Fruit fly (Drosophila melanogaster) whole organism, embryonic: ENCODE data around the gene CtBP.

Experiments used
- Asciz ChIP-seq: fragments of 200-800 bp; sonication (Bioruptor generic); optimal IDR thresholded peaks from 2 replicates; lab custom pipeline; 2017; ENCODE audit warnings: missing biosample characterization, mild to moderate bottlenecking, missing genetic modification characterization, missing genetic modification reagents
- BtbVII ChIP-seq: fragments of 200-800 bp; sonication (Bioruptor generic); optimal IDR thresholded peaks from 3 replicates; lab custom pipeline; 2017; ENCODE audit warnings: missing biosample characterization, mild to moderate bottlenecking, missing genetic modification characterization
- CG1024 ChIP-seq: fragments of 200-800 bp; sonication (Bioruptor generic); IDR thresholded peaks from 2 replicates; pipeline ENCODE4 v1.3.6; 2022; ENCODE audit warnings: missing biosample characterization, missing genetic modification characterization
- CG10979 ChIP-seq: fragments of 200-800 bp; sonication (Bioruptor generic); optimal IDR thresholded peaks from 2 replicates; lab custom pipeline; 2018; ENCODE audit warnings: missing biosample characterization, mild to moderate bottlenecking, missing genetic modification characterization, moderate library complexity
- CG11398 ChIP-seq: fragments of 200-800 bp; sonication (Bioruptor generic); optimal IDR thresholded peaks from 2 replicates; lab custom pipeline; 2016; ENCODE audit warnings: missing biosample characterization, missing genetic modification characterization
- CG13424 ChIP-seq: fragments of 200-800 bp; sonication (Bioruptor generic); optimal IDR thresholded peaks from 2 replicates; lab custom pipeline; 2019; ENCODE audit warnings: missing biosample characterization, mild to moderate bottlenecking, missing genetic modification characterization, moderate library complexity
- CG14965 ChIP-seq: fragments of 200-800 bp; sonication (Bioruptor generic); optimal IDR thresholded peaks from 2 replicates; lab custom pipeline; 2016; ENCODE audit warnings: missing biosample characterization, missing genetic modification characterization, borderline replicate concordance
- CG15479 ChIP-seq: fragments of 200-800 bp; sonication (Bioruptor generic); optimal IDR thresholded peaks from 3 replicates; lab custom pipeline; 2019; ENCODE audit warnings: missing biosample characterization, mild to moderate bottlenecking, missing genetic modification characterization, moderate library complexity
- CG1602 ChIP-seq: fragments of 200-800 bp; sonication (Bioruptor generic); optimal IDR thresholded peaks from 3 replicates; lab custom pipeline; 2016; ENCODE audit warnings: missing biosample characterization, missing genetic modification characterization
- CG1603 ChIP-seq: fragments of 200-800 bp; sonication (Bioruptor generic); optimal IDR thresholded peaks from 2 replicates; lab custom pipeline; 2019; ENCODE audit warnings: missing biosample characterization, mild to moderate bottlenecking, missing genetic modification characterization, moderate library complexity
- CG1792 ChIP-seq: fragments of 200-800 bp; sonication (Bioruptor generic); optimal IDR thresholded peaks from 2 replicates; lab custom pipeline; 2016; ENCODE audit warnings: missing biosample characterization, missing genetic modification characterization
- CG18262 ChIP-seq: fragments of 200-800 bp; optimal IDR thresholded peaks from 3 replicates; lab custom pipeline; 2019; ENCODE audit warnings: missing biosample characterization, mild to moderate bottlenecking, missing genetic modification characterization, moderate library complexity
- CG2120 ChIP-seq: fragments of 200-800 bp; sonication (Bioruptor generic); optimal IDR thresholded peaks from 3 replicates; lab custom pipeline; 2016; ENCODE audit warnings: missing biosample characterization, missing genetic modification characterization
- CG2678 ChIP-seq: fragments of 200-800 bp; sonication (Bioruptor generic); optimal IDR thresholded peaks from 3 replicates; lab custom pipeline; 2019; ENCODE audit warnings: missing biosample characterization, mild to moderate bottlenecking, missing genetic modification characterization, moderate library complexity
- CG31224 ChIP-seq: fragments of 200-800 bp; sonication (Bioruptor generic); IDR thresholded peaks from 2 replicates; pipeline ENCODE4 v1.3.6; 2022; ENCODE audit warnings: missing biosample characterization, missing genetic modification characterization
- CG31441 ChIP-seq: fragments of 200-800 bp; sonication (Bioruptor generic); IDR thresholded peaks from 2 replicates; pipeline ENCODE4 v1.3.6; 2022; ENCODE audit warnings: missing biosample characterization, missing genetic modification characterization
- CG3281 ChIP-seq: fragments of 200-800 bp; sonication (Bioruptor generic); optimal IDR thresholded peaks from 3 replicates; lab custom pipeline; 2017; ENCODE audit warnings: missing biosample characterization, mild to moderate bottlenecking, missing genetic modification characterization
- CG4360 ChIP-seq: fragments of 200-800 bp; sonication (Bioruptor generic); IDR thresholded peaks from 2 replicates; pipeline ENCODE4 v1.3.6; 2022; ENCODE audit warnings: missing biosample characterization, missing genetic modification characterization
- CG7987 ChIP-seq: fragments of 200-800 bp; sonication (Bioruptor generic); optimal IDR thresholded peaks from 2 replicates; lab custom pipeline; 2018; ENCODE audit warnings: missing biosample characterization, mild to moderate bottlenecking, missing genetic modification characterization, moderate library complexity
- Camta ChIP-seq: fragments of 200-800 bp; sonication (Bioruptor generic); optimal IDR thresholded peaks from 2 replicates; lab custom pipeline; 2016; ENCODE audit warnings: missing biosample characterization, missing genetic modification characterization
- D ChIP-seq, 2 experiments: fragments of 200-800 bp in 1 of 2; fragments of >200 bp in 1 of 2; sonication (Bioruptor generic) in 1 of 2; optimal IDR thresholded peaks; 2 replicates in 1 of 2; 3 replicates in 1 of 2; lab custom pipeline; 2017; ENCODE audit warnings: mild to moderate bottlenecking in 1 of 2, missing biosample characterization in 1 of 2, missing genetic modification characterization in 1 of 2, missing genetic modification reagents in 1 of 2
- Dad ChIP-seq: fragments of 200-800 bp; sonication (Bioruptor generic); optimal IDR thresholded peaks from 3 replicates; lab custom pipeline; 2016; ENCODE audit warnings: missing biosample characterization, missing genetic modification characterization
- Dip3 ChIP-seq: fragments of 200-800 bp; sonication (Bioruptor generic); optimal IDR thresholded peaks from 3 replicates; lab custom pipeline; 2016; ENCODE audit warnings: missing biosample characterization, missing genetic modification characterization
- Ets97D ChIP-seq: fragments of 200-800 bp; sonication (Bioruptor generic); optimal IDR thresholded peaks from 3 replicates; lab custom pipeline; 2016; ENCODE audit warnings: missing biosample characterization, missing genetic modification characterization
- Hr39 ChIP-seq: fragments of >200 bp; optimal IDR thresholded peaks from 2 replicates; lab custom pipeline; 2017
- Med ChIP-seq: fragments of 200-800 bp; sonication (Bioruptor generic); peaks from one replicate; lab custom pipeline; 2016; ENCODE audit warnings: missing biosample characterization, missing genetic modification characterization, mild to moderate bottlenecking, inconsistent platforms, moderate library complexity
- Meics ChIP-seq: fragments of 200-800 bp; sonication (Bioruptor generic); optimal IDR thresholded peaks from 2 replicates; lab custom pipeline; 2017; ENCODE audit warnings: missing biosample characterization, mild to moderate bottlenecking, missing genetic modification characterization
- NK7.1 ChIP-seq: fragments of 200-800 bp; sonication (Bioruptor generic); optimal IDR thresholded peaks from 3 replicates; lab custom pipeline; 2016; ENCODE audit warnings: missing biosample characterization, missing genetic modification characterization
- Six4 ChIP-seq: fragments of 200-800 bp; sonication (Bioruptor generic); optimal IDR thresholded peaks from 2 replicates; lab custom pipeline; 2016; ENCODE audit warnings: missing biosample characterization, missing genetic modification characterization
- Trl ChIP-seq, 3 experiments: fragments of >200 bp in 2 of 3; fragments of 200-800 bp in 1 of 3; sonication (Bioruptor generic) in 1 of 3; optimal IDR thresholded peaks; 2 replicates in 1 of 3; 3 replicates in 2 of 3; lab custom pipeline; 2016 to 2017; ENCODE audit warnings: missing biosample characterization in 1 of 3, missing genetic modification characterization in 1 of 3
- bcd ChIP-seq: fragments of 200-800 bp; sonication (Bioruptor generic); optimal IDR thresholded peaks from 2 replicates; lab custom pipeline; 2017; ENCODE audit warnings: missing biosample characterization, mild to moderate bottlenecking, missing genetic modification characterization
- caup ChIP-seq: fragments of 200-800 bp; sonication (Bioruptor generic); optimal IDR thresholded peaks from 3 replicates; lab custom pipeline; 2017; ENCODE audit warnings: missing biosample characterization, mild to moderate bottlenecking, missing genetic modification characterization, moderate library complexity; ENCODE audit not compliant: severe bottlenecking
- dimm ChIP-seq: fragments of 200-800 bp; sonication (Bioruptor generic); IDR thresholded peaks from 2 replicates; pipeline ENCODE4 v1.3.6; 2022; ENCODE audit warnings: missing biosample characterization, missing genetic modification characterization
- eyg ChIP-seq: fragments of 200-800 bp; sonication (Bioruptor generic); optimal IDR thresholded peaks from 3 replicates; lab custom pipeline; 2016; ENCODE audit warnings: missing biosample characterization, missing genetic modification characterization
- ftz-f1 ChIP-seq: fragments of 200-800 bp; sonication (Bioruptor generic); optimal IDR thresholded peaks from 2 replicates; lab custom pipeline; 2016; ENCODE audit warnings: missing biosample characterization, missing genetic modification characterization
- gce ChIP-seq: fragments of 200-800 bp; sonication (Bioruptor generic); IDR thresholded peaks from 3 replicates; pipeline ENCODE4 v1.3.6; 2022; ENCODE audit warnings: missing biosample characterization, missing genetic modification characterization
- gcm ChIP-seq: fragments of 200-800 bp; sonication (Bioruptor generic); optimal IDR thresholded peaks from 2 replicates; lab custom pipeline; 2019; ENCODE audit warnings: missing biosample characterization, mild to moderate bottlenecking, missing genetic modification characterization, moderate library complexity
- gro ChIP-seq: fragments of 200-800 bp; sonication (Bioruptor generic); optimal IDR thresholded peaks from 2 replicates; lab custom pipeline; 2016; ENCODE audit warnings: missing biosample characterization, missing genetic modification characterization
- inv ChIP-seq: fragments of 200-800 bp; sonication (Bioruptor generic); IDR thresholded peaks from 2 replicates; pipeline ENCODE4 v1.3.6; 2022; ENCODE audit warnings: missing biosample characterization, missing genetic modification characterization; ENCODE audit not compliant: partially characterized antibody
- knrl ChIP-seq: fragments of 200-800 bp; sonication (Bioruptor generic); IDR thresholded peaks from 3 replicates; pipeline ENCODE4 v1.3.6; 2022; ENCODE audit warnings: missing biosample characterization, missing genetic modification characterization; ENCODE audit not compliant: partially characterized antibody
- lmd ChIP-seq: fragments of 200-800 bp; sonication (Bioruptor generic); IDR thresholded peaks from 2 replicates; pipeline ENCODE4 v1.3.6; 2022; ENCODE audit warnings: missing biosample characterization, missing genetic modification characterization
- pho ChIP-seq: fragments of 200-800 bp; sonication (Bioruptor generic); optimal IDR thresholded peaks from 2 replicates; lab custom pipeline; 2016; ENCODE audit warnings: missing biosample characterization, missing genetic modification characterization
- pzg ChIP-seq: fragments of 200-800 bp; sonication (Bioruptor generic); optimal IDR thresholded peaks from 3 replicates; lab custom pipeline; 2018; ENCODE audit warnings: missing biosample characterization, mild to moderate bottlenecking, missing genetic modification characterization, moderate library complexity
- ro ChIP-seq: fragments of 200-800 bp; sonication (Bioruptor generic); IDR thresholded peaks from 2 replicates; pipeline ENCODE4 v1.3.6; 2022; ENCODE audit warnings: missing biosample characterization, missing genetic modification characterization
- run ChIP-seq: fragments of 200-800 bp; sonication (Bioruptor generic); optimal IDR thresholded peaks from 3 replicates; lab custom pipeline; 2018; ENCODE audit warnings: missing biosample characterization, mild to moderate bottlenecking, missing genetic modification characterization
- slbo ChIP-seq: fragments of 200-800 bp; sonication (Bioruptor generic); IDR thresholded peaks from 2 replicates; pipeline ENCODE4 v1.3.6; 2022; ENCODE audit warnings: missing biosample characterization, missing genetic modification characterization
- trh ChIP-seq: fragments of 200-800 bp; sonication (Bioruptor generic); optimal IDR thresholded peaks from 2 replicates; lab custom pipeline; 2016; ENCODE audit warnings: missing biosample characterization, missing genetic modification characterization
- tup ChIP-seq: fragments of 200-800 bp; sonication (Bioruptor generic); optimal IDR thresholded peaks from 2 replicates; lab custom pipeline; 2016; ENCODE audit warnings: missing biosample characterization, mild to moderate bottlenecking, missing genetic modification characterization, moderate library complexity
- twi ChIP-seq: fragments of 200-800 bp; optimal IDR thresholded peaks from 2 replicates; lab custom pipeline; 2019; ENCODE audit warnings: missing biosample characterization, mild to moderate bottlenecking, missing genetic modification characterization, moderate library complexity
- wor ChIP-seq: fragments of 200-800 bp; sonication (Bioruptor generic); IDR thresholded peaks from 2 replicates; pipeline ENCODE4 v1.3.6; 2022; ENCODE audit warnings: missing biosample characterization, missing genetic modification characterization
- zfh2 ChIP-seq: fragments of 200-800 bp; sonication (Bioruptor generic); optimal IDR thresholded peaks from 2 replicates; lab custom pipeline; 2016; ENCODE audit warnings: missing biosample characterization, missing genetic modification characterization

Gene CtBP

dm6 chr3R:13051298-13051723, 39.9 kb downstream of the CtBP start, which contains the start of gene CG7966 (continued):
- TF ChIP-seq CG31224: no peak
- TF ChIP-seq zfh2: no peak
- no peak for TF ChIP-seq CG15479 (GFP tag; lab: Kevin White, UChicago)
- TF ChIP-seq CG1603 (tag; lab: Kevin White, UChicago): no peak
- no peak for TF ChIP-seq Camta
- TF ChIP-seq Ets97D (GFP tag; lab: Kevin White, UChicago): no peak
- no peak; the same call in 1 of the 2 replicates for TF ChIP-seq CG4360 (GFP tag; lab: Robert Waterston, UW)
- TF ChIP-seq wor (GFP tag; lab: Robert Waterston, UW): no peak
- TF ChIP-seq gce (GFP tag; lab: Robert Waterston, UW): no peak
- TF ChIP-seq CG2120 (GFP tag; lab: Kevin White, UChicago): no peak
- TF ChIP-seq gcm (GFP tag; lab: Kevin White, UChicago): no peak
- no peak for TF ChIP-seq Six4 (GFP tag; lab: Kevin White, UChicago)
- TF ChIP-seq CG14965: no peak
- no peak for TF ChIP-seq tup (GFP tag; lab: Kevin White, UChicago)
- TF ChIP-seq bcd (GFP tag; lab: Kevin White, UChicago): no peak
- no peak for TF ChIP-seq CG18262
- TF ChIP-seq D (optimal IDR thresholded peaks at IDR 0.05; lab: Kevin White, UChicago): no peak
- TF ChIP-seq D (GFP tag; optimal IDR thresholded peaks at IDR 0.05; lab: Kevin White, UChicago): no peak
- TF ChIP-seq CG3281 (GFP tag; lab: Kevin White, UChicago): no peak
- TF ChIP-seq Asciz (GFP tag; lab: Kevin White, UChicago): no peak
- no peak for TF ChIP-seq NK7.1 (GFP tag; lab: Kevin White, UChicago)
- no peak for TF ChIP-seq lmd (GFP tag; lab: Robert Waterston, UW)
- TF ChIP-seq trh (GFP tag; lab: Kevin White, UChicago): no peak
- peak; percentile 90 for TF ChIP-seq eyg (GFP tag; lab: Kevin White, UChicago)
- no peak for TF ChIP-seq CG11398 (GFP tag; lab: Kevin White, UChicago)
- peak; percentile 83 for TF ChIP-seq Med (GFP tag; lab: Kevin White, UChicago)
- no peak for TF ChIP-seq Hr39
- no peak for TF ChIP-seq CG31441
- peak; percentile 63 for TF ChIP-seq caup (GFP tag; lab: Kevin White, UChicago)
- TF ChIP-seq CG10979 (tag; lab: Kevin White, UChicago): no peak
- no peak for TF ChIP-seq CG1792
- no peak for TF ChIP-seq ro
- no peak for TF ChIP-seq knrl (GFP tag; lab: Robert Waterston, UW)
- no peak for TF ChIP-seq CG2678
- no peak for TF ChIP-seq CG13424 (tag; lab: Kevin White, UChicago)
- TF ChIP-seq pzg: no peak
- peak; percentile 65 to 81 for TF ChIP-seq Trl (optimal IDR thresholded peaks at IDR 0.05; lab: Kevin White, UChicago)
- TF ChIP-seq Trl (GFP tag; optimal IDR thresholded peaks at IDR 0.05; lab: Kevin White, UChicago): no peak
- peak; percentile 52 for TF ChIP-seq CG7987 (GFP tag; lab: Kevin White, UChicago)
- TF ChIP-seq CG1024 (GFP tag; lab: Robert Waterston, UW): no peak
- TF ChIP-seq pho (GFP tag; lab: Kevin White, UChicago): peak; percentile 15
- TF ChIP-seq twi: no peak
- TF ChIP-seq inv (GFP tag; lab: Robert Waterston, UW): no peak
- no peak for TF ChIP-seq gro
- peak; percentile 2 for TF ChIP-seq BtbVII
- no peak for TF ChIP-seq Dad (GFP tag; lab: Kevin White, UChicago)
- no peak for TF ChIP-seq dimm
- no peak for TF ChIP-seq CG1602 (GFP tag; lab: Kevin White, UChicago)
- no peak for TF ChIP-seq slbo
- peak; percentile 66 for TF ChIP-seq ftz-f1 (GFP tag; lab: Kevin White, UChicago)
- TF ChIP-seq run: no peak
- no peak for TF ChIP-seq Dip3 (GFP tag; lab: Kevin White, UChicago)
- no peak for TF ChIP-seq Meics (GFP tag; lab: Kevin White, UChicago)
